Worm (Caenorhabditis elegans): ENCODE results near the gene H20E11.1.

- TF ChIP-seq hmbx-1 (tag; optimal IDR thresholded peaks at IDR 0.05) (no peak), ama-1 (optimal IDR thresholded peaks at IDR 0.05) (no peak)
Measured at ce11 chrIV:6878912-6879554, 49.1 kb downstream of the H20E11.1 start.

Data from whole organism, early embryonic.